Worm (Caenorhabditis elegans) whole organism, early embryonic: Measurements from ENCODE around the gene cnc-6.

Experiments used
- B0310.2 ChIP-seq: sonication (generic microtip); optimal IDR thresholded peaks from 2 replicates; lab custom pipeline; 2016; ENCODE audit warnings: mild to moderate bottlenecking, missing genetic modification characterization, missing compliant biosample characterization
- ama-1 ChIP-seq: fragments of 150-350 bp; optimal IDR thresholded peaks from 2 replicates; lab custom pipeline; 2014
- ets-7 ChIP-seq: sonication (generic microtip); optimal IDR thresholded peaks from 2 replicates; lab custom pipeline; 2016; ENCODE audit warnings: missing genotype, missing genetic modification characterization, missing compliant biosample characterization
- flt-1 ChIP-seq: fragments of 200-800 bp; sonication (Bioruptor generic); IDR thresholded peaks from 2 replicates; pipeline ENCODE4 v1.3.6; 2022; ENCODE audit warnings: missing genetic modification characterization, missing compliant biosample characterization
- hnd-1 ChIP-seq: sonication (generic microtip); optimal IDR thresholded peaks from 2 replicates; lab custom pipeline; 2016; ENCODE audit warnings: missing genetic modification characterization, missing compliant biosample characterization
- pes-1 ChIP-seq: fragments of 200-800 bp; sonication (Bioruptor generic); IDR thresholded peaks from 2 replicates; pipeline ENCODE4 v1.3.6; 2022; ENCODE audit warnings: missing genetic modification reagents, missing genetic modification characterization, missing compliant biosample characterization
- scrt-1 ChIP-seq: fragments of 200-800 bp; sonication (Bioruptor generic); IDR thresholded peaks from 2 replicates; pipeline ENCODE4 v1.3.6; 2022; ENCODE audit warnings: missing genetic modification characterization, missing compliant biosample characterization
- tbx-37 ChIP-seq: fragments of 200-800 bp; sonication (Bioruptor generic); conservative IDR thresholded peaks from 2 replicates; pipeline ENCODE4 v1.3.6; 2022; ENCODE audit warnings: missing genetic modification reagents, missing genetic modification characterization, missing compliant biosample characterization

DNA sequence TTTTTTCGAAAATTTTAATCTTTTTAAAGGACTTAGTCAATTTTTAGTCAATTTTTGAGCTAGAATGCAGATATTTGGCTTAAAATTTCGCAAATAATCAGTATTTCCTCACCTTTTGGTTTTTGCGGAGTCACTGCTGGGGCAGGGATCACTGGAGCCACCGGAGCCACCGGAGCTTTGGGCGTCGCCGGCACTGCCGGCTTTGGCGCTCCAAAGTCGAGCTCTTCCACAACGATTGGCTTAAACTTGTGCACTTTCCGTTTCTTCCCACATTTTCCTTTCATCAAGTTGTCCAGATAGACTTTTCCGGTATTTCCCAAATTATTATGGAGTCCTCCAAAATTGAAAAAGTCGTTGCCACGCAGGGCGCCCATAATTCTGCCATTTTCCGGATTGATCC lies 51.0 kb downstream of the cnc-6 start:
- TF ChIP-seq ama-1 (lab: Kevin White, UChicago): no peak
- no peak for TF ChIP-seq pes-1 (GFP tag; lab: Robert Waterston, UW)
- TF ChIP-seq scrt-1 (GFP tag; lab: Robert Waterston, UW): no peak
- TF ChIP-seq flt-1: no peak
- TF ChIP-seq B0310.2 (tag; lab: Kevin White, UChicago): no peak
- TF ChIP-seq ets-7 (tag; lab: Kevin White, UChicago): no peak
- TF ChIP-seq tbx-37 (GFP tag; lab: Robert Waterston, UW): no peak
- no peak for TF ChIP-seq hnd-1
